Worm (Caenorhabditis elegans): ENCODE data around the gene F01D5.2.

The F01D5.2 gene

DNA sequence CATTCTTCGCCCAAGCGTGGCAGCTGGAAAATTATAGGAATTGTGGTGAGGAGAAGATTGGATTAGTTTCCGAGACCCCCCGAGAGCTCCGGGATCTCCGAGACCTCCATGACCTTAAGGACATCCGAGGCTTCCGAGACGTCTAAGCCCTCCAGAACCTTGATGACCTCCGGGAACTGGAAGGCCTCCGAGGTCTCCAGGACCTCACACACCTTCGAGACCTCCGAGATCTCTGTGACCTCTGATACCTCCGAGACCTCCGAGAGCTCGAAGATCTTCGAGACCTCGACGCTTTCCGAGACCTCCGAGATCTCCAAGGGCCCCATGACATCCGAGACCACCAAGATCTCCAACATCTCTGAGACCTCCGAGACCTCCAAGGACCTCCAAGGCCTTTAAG is 16.6 kb downstream of the F01D5.2 start:
- no peak for TF ChIP-seq unc-62 (GFP tag; optimal IDR thresholded peaks at IDR 0.05)

ce11 chrII:13981819-13982218 is 17.0 kb downstream of the F01D5.2 start:
- no peak for TF ChIP-seq unc-62 (GFP tag; optimal IDR thresholded peaks at IDR 0.05)

DNA sequence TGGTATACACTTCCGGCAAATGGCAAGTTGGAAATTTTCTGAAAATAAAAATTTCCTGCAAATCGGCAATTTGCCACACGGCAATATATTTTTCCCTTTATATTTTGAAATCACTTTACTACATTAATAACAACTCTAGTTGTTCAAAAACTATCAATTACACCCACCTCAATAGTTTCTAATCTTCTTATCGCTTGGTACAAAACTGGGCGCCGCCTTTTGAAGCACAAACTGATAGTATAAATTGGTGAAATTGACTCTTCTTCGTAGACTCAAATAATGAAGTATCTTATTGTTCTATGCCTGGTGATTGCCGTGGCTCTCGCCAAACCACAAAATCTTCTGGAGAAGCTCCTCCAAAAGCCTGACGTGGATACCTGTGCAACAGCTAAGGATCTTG is 17.8 kb downstream of the F01D5.2 start, which contains the start of gene Y39G8B.9:
Gene Y39G8B.9, plus strand, starts transcription at position 269 of the 400 bp plus-strand sequence.
- TF ChIP-seq unc-62 (GFP tag; optimal IDR thresholded peaks at IDR 0.05): no peak

ce11 chrII:13979833-13980513 is 18.9 kb downstream of the F01D5.2 start, which contains the start of gene sre-48:
Gene sre-48, minus strand, starts transcription at chrII:13979883.
- no peak for TF ChIP-seq unc-62 (GFP tag; optimal IDR thresholded peaks at IDR 0.05)

- TF ChIP-seq unc-62 (GFP tag; optimal IDR thresholded peaks at IDR 0.05): no peak
Observed at ce11 chrII:13977701-13978100, 21.2 kb downstream of the F01D5.2 start.

ce11 chrII:13976161-13976560 is 22.7 kb downstream of the F01D5.2 start, which contains the start of gene Y39G8B.2:
Gene Y39G8B.2, minus strand, starts transcription at chrII:13976221.
- no peak for TF ChIP-seq unc-62 (GFP tag; optimal IDR thresholded peaks at IDR 0.05)

- no peak for TF ChIP-seq unc-62 (GFP tag; optimal IDR thresholded peaks at IDR 0.05)
Observed at ce11 chrII:13974136-13974535, 24.7 kb downstream of the F01D5.2 start.

DNA sequence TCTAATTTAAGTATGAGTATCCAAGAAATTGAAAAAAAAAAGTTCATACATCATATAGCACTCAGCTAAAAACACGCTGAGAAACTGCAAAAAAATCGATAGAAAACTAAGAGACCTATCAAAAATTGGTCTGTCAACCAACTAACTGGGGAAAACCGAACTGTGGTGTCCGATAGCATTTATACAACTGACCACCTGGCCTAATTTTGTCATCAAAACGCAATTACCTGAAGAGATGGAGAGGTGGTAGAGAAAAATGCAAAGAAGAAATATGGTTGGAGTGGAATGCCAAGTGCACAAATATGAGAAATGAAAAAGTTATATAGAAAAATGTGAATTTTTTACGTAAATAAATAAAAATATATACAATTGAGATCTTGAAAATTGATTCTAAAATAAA is 25.4 kb downstream of the F01D5.2 start, which contains the start of gene Y39G8B.1:
Gene Y39G8B.1, minus strand, starts transcription at position 299 of the 400 bp plus-strand sequence.
- TF ChIP-seq unc-62 (GFP tag; optimal IDR thresholded peaks at IDR 0.05): no peak

DNA sequence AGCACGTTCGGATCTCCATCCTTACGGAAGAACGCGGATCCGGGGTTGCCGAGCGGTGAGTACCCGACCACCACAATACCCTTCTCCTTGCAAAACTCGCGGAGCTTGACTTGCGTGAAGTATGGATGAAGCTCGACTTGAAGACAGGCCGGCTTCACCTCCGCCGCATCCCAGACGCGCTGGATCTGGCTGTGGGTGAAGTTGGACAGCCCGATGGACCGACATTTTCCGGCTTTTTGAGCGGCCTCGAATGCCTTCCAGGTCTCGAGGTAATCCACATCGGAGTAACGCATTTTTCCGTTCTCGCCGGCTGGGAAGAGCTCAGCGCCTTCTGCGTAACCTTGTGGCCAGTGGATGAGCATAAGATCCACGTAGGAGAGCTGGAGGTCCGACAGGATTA is 26.7 kb downstream of the F01D5.2 start:
- TF ChIP-seq unc-62 (GFP tag; optimal IDR thresholded peaks at IDR 0.05): no peak

DNA sequence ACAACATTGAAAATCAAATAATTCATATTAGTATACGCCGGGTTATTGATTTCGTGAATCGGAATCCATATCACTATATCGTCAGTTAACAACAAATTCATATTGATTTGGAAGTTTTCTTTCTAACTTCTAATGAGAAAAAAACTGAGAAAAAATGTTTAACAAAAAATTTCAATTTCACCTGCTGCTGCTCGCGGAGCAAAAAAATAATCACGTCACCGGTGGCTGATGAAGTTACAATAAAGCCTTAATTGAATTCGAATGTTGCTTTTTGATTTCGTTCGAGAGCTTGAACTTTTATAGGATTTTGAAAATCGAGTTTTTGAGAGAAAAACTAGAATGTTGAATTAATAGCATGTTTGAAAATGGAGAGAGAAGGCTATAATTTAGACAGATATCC is 29.9 kb downstream of the F01D5.2 start, which contains the start of gene sre-43:
Gene sre-43, minus strand, starts transcription at position 101 of the 400 bp plus-strand sequence.
- TF ChIP-seq unc-62 (GFP tag; optimal IDR thresholded peaks at IDR 0.05): no peak

ce11 chrII:13966242-13966641 is 32.6 kb downstream of the F01D5.2 start, which contains the start of gene W07G1.7:
Gene W07G1.7, minus strand, starts transcription at chrII:13966342.
- no peak for TF ChIP-seq unc-62 (GFP tag; optimal IDR thresholded peaks at IDR 0.05)

- no peak for TF ChIP-seq unc-62 (GFP tag; optimal IDR thresholded peaks at IDR 0.05)
Observed at ce11 chrII:13964325-13964724, 34.5 kb downstream of the F01D5.2 start.

DNA sequence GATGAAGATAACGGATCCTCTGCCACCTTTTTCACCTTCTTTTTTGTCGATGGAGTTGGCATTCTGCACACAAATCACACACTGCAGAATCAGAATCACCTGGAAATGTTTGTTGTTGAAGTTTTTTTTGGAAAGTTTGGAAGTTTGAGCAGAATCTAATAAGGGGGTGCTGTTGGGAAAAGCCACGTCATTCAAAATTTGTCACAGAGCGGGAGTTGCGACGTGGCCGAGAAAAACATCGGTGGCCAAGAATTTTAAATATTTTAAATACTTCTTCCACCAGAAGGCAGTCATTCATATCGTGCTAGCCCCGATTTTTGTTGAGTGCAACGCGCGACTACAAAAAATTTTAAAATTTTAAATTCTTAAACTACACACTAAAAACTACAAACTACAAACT is 36.5 kb downstream of the F01D5.2 start, which contains the start of gene rpi-1:
Gene rpi-1, minus strand, starts transcription at position 101 of the 400 bp plus-strand sequence.
- TF ChIP-seq unc-62 (GFP tag; optimal IDR thresholded peaks at IDR 0.05): no peak

ce11 chrII:13961567-13961966 is 37.3 kb downstream of the F01D5.2 start:
- no peak for TF ChIP-seq unc-62 (GFP tag; optimal IDR thresholded peaks at IDR 0.05)

ce11 chrII:13958359-13958758 is 40.5 kb downstream of the F01D5.2 start:
- TF ChIP-seq unc-62 (GFP tag; optimal IDR thresholded peaks at IDR 0.05): no peak

DNA sequence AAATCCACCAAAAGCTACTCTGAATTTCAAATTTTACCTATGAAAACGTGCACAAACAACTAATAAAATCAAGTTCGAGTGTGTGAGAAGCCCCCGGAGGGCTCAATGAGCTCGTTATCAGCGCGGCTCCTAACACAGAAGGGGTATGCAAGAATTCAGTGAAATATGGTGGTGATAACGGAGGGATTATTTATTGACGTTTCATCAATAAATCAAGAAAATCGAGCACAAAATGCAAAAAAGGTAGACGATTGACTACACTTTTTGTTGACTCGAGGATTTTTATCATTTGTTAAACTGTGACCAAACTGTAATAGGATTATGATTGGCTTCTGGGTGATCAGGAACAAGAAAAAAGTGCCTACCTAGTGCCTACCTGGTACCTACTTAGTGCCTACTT is 41.4 kb downstream of the F01D5.2 start, which contains the start of gene zip-3:
Gene zip-3, minus strand, starts transcription at position 21 of the 400 bp plus-strand sequence.
- TF ChIP-seq unc-62 (GFP tag; optimal IDR thresholded peaks at IDR 0.05): no peak

DNA sequence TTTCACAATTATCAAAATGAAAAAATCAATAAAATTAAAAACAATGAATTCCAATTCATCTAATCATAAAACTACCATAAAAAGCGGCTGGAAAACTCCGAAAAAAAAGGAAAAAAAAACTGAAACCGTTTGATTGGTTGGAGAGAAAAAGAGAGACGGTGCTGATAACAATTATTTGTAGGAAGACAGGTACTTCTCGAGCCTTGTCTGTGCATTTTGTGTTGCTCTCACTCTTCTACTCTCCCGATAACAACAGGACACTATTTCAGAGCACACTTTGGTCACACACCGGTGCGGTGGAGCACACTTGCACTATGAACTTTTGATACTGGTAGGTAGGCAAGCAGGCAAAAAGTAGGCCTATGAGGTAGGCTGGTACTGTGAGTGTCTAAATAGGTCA is 42.3 kb downstream of the F01D5.2 start:
- no peak for TF ChIP-seq unc-62 (GFP tag; optimal IDR thresholded peaks at IDR 0.05)

All from whole organism, dauer.